Fruit fly (Drosophila melanogaster) ovary, adult (tissue): Measurements from ENCODE around the gene CG6569.

Experiments
- CG17801 ChIP-seq: fragments of 200-800 bp; optimal IDR thresholded peaks from 2 replicates; lab custom pipeline; 2019; ENCODE audit warnings: missing biosample characterization, mild to moderate bottlenecking, missing genetic modification characterization, moderate library complexity; ENCODE audit not compliant: partially characterized antibody

CG6569 gene

dm6 chr3R:21822562-21822933 lies 45.2 kb downstream of the CG6569 start, which contains the start of gene CASK:
CASK (minus strand) TSS chr3R:21822674.
- TF ChIP-seq CG17801 (GFP tag; lab: Kevin White, UChicago), result no peak

dm6 chr3R:21821684-21822561 lies 45.8 kb downstream of the CG6569 start:
- TF ChIP-seq CG17801 (GFP tag; lab: Kevin White, UChicago), result peak; percentile 18
